Worm (Caenorhabditis elegans) whole organism, L4 larva: ENCODE results near the gene ttr-33.

Experiments used
- jun-1 ChIP-seq: fragments of 150-350 bp; optimal IDR thresholded peaks from 2 replicates; lab custom pipeline; 2014; ENCODE audit warnings: missing biosample characterization, missing genetic modification reagents, missing genetic modification characterization
- mep-1 ChIP-seq: fragments of 150-350 bp; sonication (generic microtip); optimal IDR thresholded peaks from 3 replicates; lab custom pipeline; 2014; ENCODE audit warnings: missing biosample characterization, missing genetic modification characterization
- nhr-237 ChIP-seq: sonication (generic microtip); optimal IDR thresholded peaks from 2 replicates; lab custom pipeline; 2017; ENCODE audit warnings: missing biosample characterization, missing genetic modification characterization
- snpc-4 ChIP-seq: fragments of 150-350 bp; optimal IDR thresholded peaks from 2 replicates; lab custom pipeline; 2014; ENCODE audit warnings: missing biosample characterization, missing genetic modification characterization

DNA sequence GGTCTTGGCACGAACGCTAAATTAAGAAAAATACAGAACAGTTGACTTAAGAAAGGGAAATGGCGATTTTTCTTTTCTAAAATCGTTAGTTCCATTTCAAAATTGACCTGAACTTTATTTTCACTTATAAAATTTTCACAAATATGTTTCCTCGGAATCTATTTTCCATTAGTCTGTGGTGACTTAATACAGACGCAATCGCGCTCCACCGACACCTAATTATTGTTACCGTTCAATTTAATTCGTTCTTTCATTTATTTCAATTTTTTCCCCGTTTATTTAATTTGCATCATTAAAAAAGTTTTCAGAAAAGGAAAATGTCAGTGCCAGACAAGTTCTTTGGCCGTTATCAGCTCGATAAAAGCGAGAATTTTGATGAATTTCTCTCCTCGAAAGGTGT lies 17.4 kb downstream of the ttr-33 start, which contains the start of gene lbp-4:
- TF ChIP-seq nhr-237 = no peak
- no peak for TF ChIP-seq snpc-4 (tag; lab: Kevin White, UChicago)
- peak; percentile 61 for TF ChIP-seq mep-1
- no peak for TF ChIP-seq jun-1
